Fruit fly (Drosophila melanogaster) whole organism, pupa: ENCODE data around the gene CG13000.

Experiments
- CG10348 ChIP-seq: fragments of 200-800 bp; sonication (Bioruptor generic); IDR thresholded peaks from 2 replicates; pipeline ENCODE4 v1.3.6; 2022; ENCODE audit warnings: missing biosample characterization, missing genetic modification characterization
- CG12605 ChIP-seq: fragments of 200-800 bp; sonication (Bioruptor generic); IDR thresholded peaks from 2 replicates; pipeline ENCODE4 v1.3.6; 2022; ENCODE audit warnings: missing biosample characterization, missing genetic modification characterization
- CG13204 ChIP-seq: fragments of 200-800 bp; sonication (Bioruptor generic); optimal IDR thresholded peaks from 2 replicates; lab custom pipeline; 2018; ENCODE audit warnings: missing biosample characterization, mild to moderate bottlenecking, missing genetic modification characterization, moderate library complexity
- CG14655 ChIP-seq: fragments of 200-800 bp; sonication (Bioruptor generic); optimal IDR thresholded peaks from 3 replicates; lab custom pipeline; 2017; ENCODE audit warnings: mild to moderate bottlenecking, missing biosample characterization, missing genetic modification reagents, missing genetic modification characterization
- CG15710 ChIP-seq: fragments of 200-800 bp; sonication (Bioruptor generic); optimal IDR thresholded peaks from 2 replicates; lab custom pipeline; 2018; ENCODE audit warnings: missing biosample characterization, mild to moderate bottlenecking, missing genetic modification characterization, moderate library complexity
- CG17806 ChIP-seq: fragments of 200-800 bp; sonication (Bioruptor generic); optimal IDR thresholded peaks from 2 replicates; lab custom pipeline; 2018; ENCODE audit warnings: missing biosample characterization, mild to moderate bottlenecking, missing genetic modification characterization, moderate library complexity
- CG32121 ChIP-seq: fragments of 200-800 bp; sonication (Bioruptor generic); IDR thresholded peaks from 2 replicates; pipeline ENCODE4 v1.3.6; 2022; ENCODE audit warnings: missing biosample characterization, missing genetic modification characterization
- CG34367 ChIP-seq: fragments of 200-800 bp; sonication (Bioruptor generic); optimal IDR thresholded peaks from 2 replicates; lab custom pipeline; 2018; ENCODE audit warnings: missing biosample characterization, mild to moderate bottlenecking, missing genetic modification characterization
- CG4496 ChIP-seq: fragments of 200-800 bp; sonication (Bioruptor generic); IDR thresholded peaks from 3 replicates; pipeline ENCODE4 v1.3.6; 2022; ENCODE audit warnings: missing biosample characterization, missing genetic modification characterization
- CG8159 ChIP-seq: fragments of 200-800 bp; sonication (Bioruptor generic); optimal IDR thresholded peaks from 3 replicates; lab custom pipeline; 2018; ENCODE audit warnings: missing biosample characterization, mild to moderate bottlenecking, missing genetic modification characterization, moderate library complexity
- CG8301 ChIP-seq: fragments of 200-800 bp; sonication (Bioruptor generic); optimal IDR thresholded peaks from 2 replicates; lab custom pipeline; 2018; ENCODE audit warnings: missing biosample characterization, mild to moderate bottlenecking, missing genetic modification characterization
- CG9948 ChIP-seq: fragments of 200-800 bp; sonication (Bioruptor generic); optimal IDR thresholded peaks from 2 replicates; lab custom pipeline; 2018; ENCODE audit warnings: missing biosample characterization, mild to moderate bottlenecking, missing genetic modification characterization, moderate library complexity
- D1 ChIP-seq: fragments of 200-800 bp; sonication (Bioruptor generic); optimal IDR thresholded peaks from 2 replicates; lab custom pipeline; 2018; ENCODE audit warnings: missing biosample characterization, mild to moderate bottlenecking, missing genetic modification characterization, moderate library complexity
- EcR ChIP-seq: fragments of 200-800 bp; sonication (Bioruptor generic); optimal IDR thresholded peaks from 3 replicates; lab custom pipeline; 2019; ENCODE audit warnings: missing biosample characterization, missing genetic modification characterization, mild to moderate bottlenecking, moderate library complexity, missing genetic modification reagents
- Ets98B ChIP-seq: fragments of 200-800 bp; sonication (Bioruptor generic); IDR thresholded peaks from 2 replicates; pipeline ENCODE4 v1.3.6; 2022; ENCODE audit warnings: missing biosample characterization, missing genetic modification characterization
- Pif1A ChIP-seq: fragments of 200-800 bp; sonication (Bioruptor generic); optimal IDR thresholded peaks from 3 replicates; lab custom pipeline; 2016; ENCODE audit warnings: missing biosample characterization, missing genetic modification characterization
- Pif1B ChIP-seq: fragments of 200-800 bp; sonication (Bioruptor generic); optimal IDR thresholded peaks from 3 replicates; lab custom pipeline; 2016; ENCODE audit warnings: missing biosample characterization, missing genetic modification characterization
- Snoo ChIP-seq: fragments of 200-800 bp; sonication (Bioruptor generic); optimal IDR thresholded peaks from 3 replicates; lab custom pipeline; 2017; ENCODE audit warnings: missing biosample characterization, mild to moderate bottlenecking, missing genetic modification characterization, inconsistent platforms
- fd96Ca ChIP-seq: fragments of 200-800 bp; sonication (Bioruptor generic); IDR thresholded peaks from 3 replicates; pipeline ENCODE4 v1.3.6; 2022; ENCODE audit warnings: missing biosample characterization, missing genetic modification characterization
- gl ChIP-seq: fragments of 200-800 bp; sonication (Bioruptor generic); optimal IDR thresholded peaks from 2 replicates; lab custom pipeline; 2018; ENCODE audit warnings: missing biosample characterization, mild to moderate bottlenecking, missing genetic modification characterization
- rn ChIP-seq: fragments of 200-800 bp; sonication (Bioruptor generic); IDR thresholded peaks from 2 replicates; pipeline ENCODE4 v1.3.6; 2022; ENCODE audit warnings: missing biosample characterization, missing genetic modification characterization

Gene CG13000

dm6 chrX:16926726-16927125 lies 21.5 kb downstream of the CG13000 start:
- TF ChIP-seq CG12605 (no peak), Pif1A (no peak)
- TF ChIP-seq, all 21 proteins: peak for 0

dm6 chrX:16924069-16924721 lies 24.1 kb downstream of the CG13000 start:
- TF ChIP-seq CG15710 (tag; lab: Kevin White, UChicago) (no peak), CG12605 (no peak), CG14655 (GFP tag; lab: Kevin White, UChicago) (no peak), CG10348 (GFP tag; lab: Robert Waterston, UW) (no peak), gl (tag; lab: Kevin White, UChicago) (no peak), Pif1B (GFP tag; lab: Kevin White, UChicago) (no peak), CG8301 (tag; lab: Kevin White, UChicago) (no peak), CG9948 (tag; lab: Kevin White, UChicago) (no peak), CG13204 (no peak), CG34367 (tag; lab: Kevin White, UChicago) (no peak), fd96Ca (no peak)

- TF ChIP-seq Pif1B (GFP tag; lab: Kevin White, UChicago) (no peak), CG15710 (tag; lab: Kevin White, UChicago) (no peak), CG8301 (tag; lab: Kevin White, UChicago) (no peak), D1 (tag; lab: Kevin White, UChicago) (no peak), gl (tag; lab: Kevin White, UChicago) (no peak), CG4496 (GFP tag; lab: Robert Waterston, UW) (no peak), CG34367 (tag; lab: Kevin White, UChicago) (no peak), CG17806 (tag; lab: Kevin White, UChicago) (no peak), CG14655 (GFP tag; lab: Kevin White, UChicago) (no peak), CG8159 (tag; lab: Kevin White, UChicago) (no peak), CG32121 (no peak), fd96Ca (no peak), CG9948 (tag; lab: Kevin White, UChicago) (no peak), Snoo (tag; lab: Kevin White, UChicago) (no peak), Pif1A (no peak), Ets98B (no peak), EcR (GFP tag; lab: Kevin White, UChicago) (no peak)
Measured at dm6 chrX:16923503-16923902, 24.8 kb downstream of the CG13000 start.

DNA sequence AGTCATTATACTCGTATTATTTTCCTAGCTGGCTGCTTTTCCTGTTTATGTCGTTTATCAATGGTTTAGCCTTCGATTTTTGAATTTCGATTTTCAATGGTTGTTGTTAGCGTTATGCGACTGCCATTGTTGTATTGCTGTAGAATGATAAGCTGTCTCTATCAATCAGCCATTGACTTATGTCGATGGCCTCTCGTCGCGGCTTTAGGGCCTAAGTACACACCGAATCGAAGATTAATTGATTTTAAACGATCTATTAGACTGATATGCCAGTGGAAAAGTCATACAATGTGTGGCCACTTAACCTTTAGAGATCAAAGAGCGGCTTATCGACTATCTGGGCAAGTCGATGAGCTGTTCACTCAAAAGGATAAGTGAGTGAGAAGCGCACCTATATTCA lies 25.6 kb downstream of the CG13000 start:
- TF ChIP-seq gl (tag; lab: Kevin White, UChicago), result no peak
- no peak for TF ChIP-seq fd96Ca

DNA sequence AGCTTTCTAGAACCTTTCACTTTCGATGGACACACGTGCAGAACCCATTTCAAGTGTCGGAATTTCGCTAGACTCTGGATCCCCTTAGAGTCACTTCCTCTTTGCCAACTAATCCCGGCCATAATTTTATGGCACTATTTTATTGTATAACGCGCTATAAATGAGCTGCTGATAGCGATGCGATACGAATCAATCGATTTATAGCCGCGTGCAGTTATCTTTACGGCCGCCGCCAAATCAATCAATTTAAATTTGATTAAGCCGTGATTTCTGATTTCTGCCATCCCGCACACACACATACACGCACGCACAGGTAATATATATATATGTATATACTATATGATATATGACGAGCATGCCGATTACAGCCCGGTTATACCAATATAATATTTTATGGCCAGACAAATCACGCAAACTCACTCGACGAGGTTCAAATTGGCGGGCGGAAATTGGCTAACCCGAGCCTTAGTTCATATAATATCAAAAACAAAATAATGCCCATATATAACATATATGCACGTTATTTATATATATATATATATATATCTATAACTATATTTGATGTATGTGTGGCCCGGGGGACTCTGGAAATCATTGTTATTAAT lies 27.5 kb downstream of the CG13000 start:
- TF ChIP-seq gl (tag; lab: Kevin White, UChicago), result no peak
- TF ChIP-seq fd96Ca, result 0 out of 3 replicates have a peak, but pooled peaks have one; percentile 8

DNA sequence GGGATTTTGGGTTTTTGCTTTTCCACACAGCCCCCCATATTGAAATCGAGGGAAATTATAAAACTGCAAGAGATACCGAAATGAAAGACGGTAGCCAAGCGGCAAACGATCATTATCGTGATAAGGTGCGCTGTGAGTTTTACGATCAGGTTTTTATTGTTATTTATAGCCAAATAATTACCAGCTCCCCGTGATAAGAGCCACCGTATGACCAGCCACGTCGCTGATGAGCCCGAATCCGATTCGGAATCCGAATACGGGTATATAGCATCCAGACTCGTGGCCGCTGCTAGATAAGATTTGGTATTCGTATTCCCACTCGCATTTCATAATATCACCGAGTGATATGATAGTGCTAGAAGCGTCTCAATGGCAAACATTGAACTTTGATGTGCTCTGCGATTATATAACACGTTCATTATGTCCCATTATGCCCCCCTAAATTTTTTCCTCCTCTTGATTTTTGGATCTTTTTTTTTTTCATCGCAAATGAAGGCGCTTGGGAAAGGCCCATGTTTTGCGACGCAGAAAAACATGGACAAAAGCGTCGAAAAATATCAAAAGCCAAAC lies 29.4 kb downstream of the CG13000 start:
- no peak for TF ChIP-seq rn
- TF ChIP-seq D1 (tag; lab: Kevin White, UChicago), result no peak
- TF ChIP-seq CG13204, result no peak
- TF ChIP-seq Ets98B, result no peak
- TF ChIP-seq Pif1A, result no peak
- no peak for TF ChIP-seq CG8301 (tag; lab: Kevin White, UChicago)
- TF ChIP-seq fd96Ca, result no peak
- TF ChIP-seq gl (tag; lab: Kevin White, UChicago), result no peak
- TF ChIP-seq CG4496 (GFP tag; lab: Robert Waterston, UW), result no peak
- no peak for TF ChIP-seq CG32121
- no peak for TF ChIP-seq CG17806 (tag; lab: Kevin White, UChicago)
- TF ChIP-seq CG15710 (tag; lab: Kevin White, UChicago), result no peak

DNA sequence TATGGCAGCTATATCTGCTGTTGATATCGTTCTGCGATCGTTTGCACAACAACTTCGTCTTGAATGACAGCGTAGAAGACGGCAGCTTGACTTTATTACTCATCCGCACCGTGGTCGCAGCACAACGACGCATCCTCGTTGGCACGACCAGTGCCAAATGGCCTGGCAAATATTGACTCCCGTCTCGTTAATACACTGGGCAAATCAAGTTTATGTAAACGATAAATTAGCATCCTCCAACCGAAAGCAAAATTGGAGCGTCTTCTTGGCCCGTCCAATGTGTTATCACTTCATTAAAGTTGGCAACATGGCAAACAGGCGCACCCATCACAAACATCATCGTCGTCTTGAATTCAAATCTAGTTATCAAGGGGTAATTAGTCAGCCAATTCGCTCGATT lies 30.8 kb downstream of the CG13000 start:
- 0 out of 3 replicates have a peak, but pooled peaks have one; percentile 16 for TF ChIP-seq CG4496 (GFP tag; lab: Robert Waterston, UW)
- TF ChIP-seq CG13204, result no peak
